Worm (Caenorhabditis elegans): ENCODE measurements around the gene tbc-6.

tbc-6 gene

DNA sequence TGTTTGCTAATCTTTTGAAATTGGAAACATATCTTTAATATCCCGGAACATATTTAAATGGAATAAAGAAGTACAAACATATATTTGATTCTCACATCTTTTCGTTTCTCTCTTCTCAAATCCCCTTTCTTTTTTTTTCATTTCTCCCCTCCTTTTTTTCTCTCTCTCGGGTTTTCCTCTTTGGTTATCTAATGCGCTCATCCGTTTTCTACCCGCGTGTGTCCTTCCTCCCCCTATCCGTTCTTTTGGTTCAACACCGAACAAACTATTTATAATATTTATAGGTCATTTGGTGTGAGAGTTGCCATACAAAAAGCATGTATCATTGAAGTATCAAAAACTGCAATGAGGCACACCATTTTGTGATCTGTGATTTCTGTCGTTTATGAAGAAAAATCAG lies 24.0 kb upstream of the tbc-6 start:
- TF ChIP-seq ets-4 (tag; optimal IDR thresholded peaks at IDR 0.05) (no peak), ceh-2 (tag; optimal IDR thresholded peaks at IDR 0.05) (no peak), ceh-6 (GFP tag; optimal IDR thresholded peaks at IDR 0.05) (no peak), elt-2 (tag; optimal IDR thresholded peaks at IDR 0.05) (no peak), ceh-48 (tag; optimal IDR thresholded peaks at IDR 0.05) (no peak), unc-86 (tag; optimal IDR thresholded peaks at IDR 0.05) (no peak), K09A11.1 (tag; optimal IDR thresholded peaks at IDR 0.05; ENCODE audit: insufficient read depth) (no peak), nfya-1 (tag; optimal IDR thresholded peaks at IDR 0.05) (peak; percentile 0), pros-1 (tag; optimal IDR thresholded peaks at IDR 0.05) (no peak), sdc-2 (tag; optimal IDR thresholded peaks at IDR 0.05) (no peak), unc-42 (tag; optimal IDR thresholded peaks at IDR 0.05) (peak; percentile 67), fkh-6 (tag; optimal IDR thresholded peaks at IDR 0.05) (no peak)

ce11 chrII:6824524-6824923 lies 23.4 kb upstream of the tbc-6 start:
- TF ChIP-seq dmd-4 (tag; optimal IDR thresholded peaks at IDR 0.05; ENCODE audit: borderline replicate concordance) (no peak), che-1 (tag; optimal IDR thresholded peaks at IDR 0.05) (no peak), fkh-10 (GFP tag; optimal IDR thresholded peaks at IDR 0.05) (no peak), hlh-15 (tag; optimal IDR thresholded peaks at IDR 0.05) (no peak), dve-1 (tag; optimal IDR thresholded peaks at IDR 0.05) (peak; percentile 6), ceh-6 (GFP tag; optimal IDR thresholded peaks at IDR 0.05) (no peak), pha-4 (tag; optimal IDR thresholded peaks at IDR 0.05) (no peak), ets-4 (tag; optimal IDR thresholded peaks at IDR 0.05) (no peak), unc-55 (GFP tag; optimal IDR thresholded peaks at IDR 0.05) (peak; percentile 87), Y22D7AL.16 (tag; optimal IDR thresholded peaks at IDR 0.05) (no peak), pros-1 (tag; optimal IDR thresholded peaks at IDR 0.05) (no peak), unc-42 (tag; optimal IDR thresholded peaks at IDR 0.05) (no peak), hlh-8 (tag; optimal IDR thresholded peaks at IDR 0.05) (no peak), ztf-16 (tag; optimal IDR thresholded peaks at IDR 0.05) (no peak), ceh-2 (tag; optimal IDR thresholded peaks at IDR 0.05) (no peak), elt-2 (tag; optimal IDR thresholded peaks at IDR 0.05) (peak; percentile 90)

ce11 chrII:6825732-6826131 lies 22.2 kb upstream of the tbc-6 start:
- TF ChIP-seq tbx-2 (tag; optimal IDR thresholded peaks at IDR 0.05) (peak; percentile 10), ets-4 (tag; optimal IDR thresholded peaks at IDR 0.05) (no peak), nfya-1 (tag; optimal IDR thresholded peaks at IDR 0.05) (peak; percentile 51), eyg-1 (tag; optimal IDR thresholded peaks at IDR 0.05) (no peak), unc-55 (GFP tag; optimal IDR thresholded peaks at IDR 0.05) (peak; percentile 88), ztf-16 (tag; optimal IDR thresholded peaks at IDR 0.05) (no peak), ceh-14 (tag; optimal IDR thresholded peaks at IDR 0.05) (peak; percentile 14), ama-1 (optimal IDR thresholded peaks at IDR 0.05) (no peak), hlh-15 (tag; optimal IDR thresholded peaks at IDR 0.05) (no peak), hlh-30 (tag; optimal IDR thresholded peaks at IDR 0.05; ENCODE audit: insufficient read depth) (no peak), unc-42 (tag; optimal IDR thresholded peaks at IDR 0.05) (peak; percentile 82), ref-2 (tag; optimal IDR thresholded peaks at IDR 0.05) (peak; percentile 41), rnt-1 (tag; optimal IDR thresholded peaks at IDR 0.05) (peak; percentile 72), F13H6.1 (tag; optimal IDR thresholded peaks at IDR 0.05) (peak; percentile 39), ceh-2 (tag; optimal IDR thresholded peaks at IDR 0.05) (no peak), pag-3 (tag; optimal IDR thresholded peaks at IDR 0.05; ENCODE audit: borderline replicate concordance) (no peak)

DNA sequence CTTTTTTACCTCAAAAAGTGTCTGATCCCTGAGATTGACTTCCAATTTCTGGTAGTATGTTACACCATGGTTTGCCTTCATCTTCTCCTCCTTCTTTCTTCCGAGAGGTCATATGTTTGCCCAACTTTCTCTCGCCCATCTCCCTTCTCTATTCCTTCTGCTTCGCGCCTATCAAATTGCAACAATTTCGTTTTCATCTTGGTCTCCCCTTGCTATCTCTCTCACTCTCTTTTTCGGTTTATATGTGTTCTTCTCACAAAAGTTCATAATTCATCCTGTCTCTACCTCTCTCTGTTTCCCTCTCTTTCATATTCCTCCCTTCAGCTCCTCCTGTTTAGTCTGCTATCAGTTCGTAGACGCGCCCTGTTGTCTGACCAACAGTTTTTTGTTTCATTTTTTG lies 21.2 kb upstream of the tbc-6 start:
- peak; percentile 11 for TF ChIP-seq hlh-30 (tag; optimal IDR thresholded peaks at IDR 0.05; ENCODE audit: insufficient read depth)
- no peak for TF ChIP-seq pros-1 (tag; optimal IDR thresholded peaks at IDR 0.05)
- TF ChIP-seq che-1 (tag; optimal IDR thresholded peaks at IDR 0.05) = no peak
- no peak for TF ChIP-seq K02D7.2 (tag; optimal IDR thresholded peaks at IDR 0.05)
- TF ChIP-seq tbx-7 (tag; optimal IDR thresholded peaks at IDR 0.05) = no peak
- no peak for TF ChIP-seq ttx-3 (tag; optimal IDR thresholded peaks at IDR 0.05)
- no peak for TF ChIP-seq dve-1 (tag; optimal IDR thresholded peaks at IDR 0.05)
- peak; percentile 12 for TF ChIP-seq hlh-8 (tag; optimal IDR thresholded peaks at IDR 0.05)
- TF ChIP-seq C08G9.2 (tag; optimal IDR thresholded peaks at IDR 0.05) = no peak
- peak; percentile 46 for TF ChIP-seq ceh-18 (tag; optimal IDR thresholded peaks at IDR 0.05)
- TF ChIP-seq fkh-10 (GFP tag; optimal IDR thresholded peaks at IDR 0.05) = no peak
- no peak for TF ChIP-seq sox-2 (GFP tag; IDR thresholded peaks at IDR 0.05)
- TF ChIP-seq pqm-1 (tag; optimal IDR thresholded peaks at IDR 0.05) = no peak
- peak; percentile 31 for TF ChIP-seq rnt-1 (tag; optimal IDR thresholded peaks at IDR 0.05)
- no peak for TF ChIP-seq F13H6.1 (tag; optimal IDR thresholded peaks at IDR 0.05)
- TF ChIP-seq nfya-1 (tag; optimal IDR thresholded peaks at IDR 0.05) = peak; percentile 39
- TF ChIP-seq ceh-34 (tag; optimal IDR thresholded peaks at IDR 0.05) = peak; percentile 78
- TF ChIP-seq unc-42 (tag; optimal IDR thresholded peaks at IDR 0.05) = peak; percentile 44
- TF ChIP-seq ahr-1 (tag; optimal IDR thresholded peaks at IDR 0.05) = no peak
- TF ChIP-seq ceh-14 (tag; optimal IDR thresholded peaks at IDR 0.05) = no peak
- no peak for TF ChIP-seq madf-2 (tag; optimal IDR thresholded peaks at IDR 0.05)
- no peak for TF ChIP-seq fkh-6 (tag; optimal IDR thresholded peaks at IDR 0.05)
- TF ChIP-seq lim-6 (tag; optimal IDR thresholded peaks at IDR 0.05) = no peak
- no peak for TF ChIP-seq C38D4.7 (GFP tag; optimal IDR thresholded peaks at IDR 0.05)
- TF ChIP-seq unc-55 (GFP tag; optimal IDR thresholded peaks at IDR 0.05) = no peak
- no peak for TF ChIP-seq pat-9 (tag; optimal IDR thresholded peaks at IDR 0.05)
- TF ChIP-seq K09A11.1 (tag; optimal IDR thresholded peaks at IDR 0.05; ENCODE audit: insufficient read depth) = no peak
- no peak for TF ChIP-seq ceh-19 (GFP tag; optimal IDR thresholded peaks at IDR 0.05)

All from whole organism, late embryonic.